Worm (Caenorhabditis elegans) whole organism, L4 larva: ENCODE data around the gene mlk-1.

ENCODE experiments used
- F44E2.7 ChIP-seq: fragments of 200-800 bp; sonication (Bioruptor generic); IDR thresholded peaks from 2 replicates; pipeline ENCODE4 v2.1.2; 2022; ENCODE audit warnings: missing genetic modification characterization, missing compliant biosample characterization
- F49E8.2 ChIP-seq: sonication (generic microtip); optimal IDR thresholded peaks from 2 replicates; lab custom pipeline; 2016; ENCODE audit warnings: missing compliant biosample characterization, mild to moderate bottlenecking, missing genetic modification characterization, borderline replicate concordance
- R02D3.7 ChIP-seq: fragments of 150-350 bp; sonication (generic microtip); optimal IDR thresholded peaks from 3 replicates; lab custom pipeline; 2014; ENCODE audit warnings: missing biosample characterization, missing genetic modification characterization
- T20F7.1 ChIP-seq: fragments of 200-800 bp; sonication (Bioruptor generic); optimal IDR thresholded peaks from 2 replicates; lab custom pipeline; 2018; ENCODE audit warnings: mild to moderate bottlenecking, missing genetic modification characterization, missing compliant biosample characterization
- Y105C5A.15 ChIP-seq: fragments of 200-800 bp; sonication (Bioruptor generic); IDR thresholded peaks from 2 replicates; pipeline ENCODE4 v1.3.6; 2022; ENCODE audit warnings: missing genetic modification characterization, missing compliant biosample characterization
- ZK337.2 ChIP-seq: fragments of 200-800 bp; sonication (Bioruptor generic); IDR thresholded peaks from 2 replicates; pipeline ENCODE4 v1.3.6; 2022; ENCODE audit warnings: missing genetic modification reagents, missing genetic modification characterization, missing compliant biosample characterization
- aha-1 ChIP-seq: fragments of 150-350 bp; peaks from one replicate; lab custom pipeline; 2014; ENCODE audit warnings: missing biosample characterization, missing genetic modification characterization
- ama-1 ChIP-seq: fragments of 150-350 bp; optimal IDR thresholded peaks from 2 replicates; lab custom pipeline; 2014; ENCODE audit warnings: inconsistent platforms, mixed read lengths
- ceh-62 ChIP-seq: sonication (generic microtip); optimal IDR thresholded peaks from 2 replicates; lab custom pipeline; 2017; ENCODE audit warnings: missing biosample characterization, missing genetic modification characterization
- ceh-82 ChIP-seq: sonication (generic microtip); optimal IDR thresholded peaks from 2 replicates; lab custom pipeline; 2017; ENCODE audit warnings: missing biosample characterization, missing genetic modification characterization
- ces-1 ChIP-seq: fragments of 150-350 bp; sonication (generic microtip); optimal IDR thresholded peaks from 4 replicates; lab custom pipeline; 2014; ENCODE audit warnings: missing biosample characterization, missing genetic modification reagents, missing genetic modification characterization
- ctbp-1 ChIP-seq: fragments of 200-800 bp; sonication (Bioruptor generic); IDR thresholded peaks from 2 replicates; pipeline ENCODE4 v1.3.6; 2022; ENCODE audit warnings: missing genetic modification reagents, missing genetic modification characterization, missing compliant biosample characterization
- daf-16 ChIP-seq, 3 experiments: sonication (generic microtip); optimal IDR thresholded peaks; 2 replicates each; lab custom pipeline; 2016 to 2017; ENCODE audit warnings: missing genetic modification characterization in 3 of 3, missing genetic modification reagents in 3 of 3, mild to moderate bottlenecking in 2 of 3, missing compliant biosample characterization in 2 of 3, missing biosample characterization in 1 of 3, moderate library complexity in 1 of 3
- daf-8 ChIP-seq: fragments of 200-800 bp; sonication (Bioruptor generic); IDR thresholded peaks from 2 replicates; pipeline ENCODE4 v1.3.6; 2022; ENCODE audit warnings: missing genetic modification characterization, missing compliant biosample characterization
- dmd-6 ChIP-seq: fragments of 200-800 bp; sonication (Bioruptor generic); IDR thresholded peaks from 2 replicates; pipeline ENCODE4 v1.3.6; 2022; ENCODE audit warnings: missing genetic modification reagents, missing genetic modification characterization, missing compliant biosample characterization
- dpl-1 ChIP-seq: fragments of 150-350 bp; optimal IDR thresholded peaks from 2 replicates; lab custom pipeline; 2014; ENCODE audit warnings: missing biosample characterization, missing genetic modification reagents, missing genetic modification characterization
- dve-1 ChIP-seq: sonication (generic microtip); optimal IDR thresholded peaks from 2 replicates; lab custom pipeline; 2017; ENCODE audit warnings: antibody characterized with exemption, mild to moderate bottlenecking, missing genetic modification characterization, missing compliant biosample characterization; ENCODE audit not compliant: insufficient read depth
- hif-1 ChIP-seq, 2 experiments: sonication (generic microtip); optimal IDR thresholded peaks; 2 replicates each; lab custom pipeline; 2016 to 2017; ENCODE audit warnings: missing compliant biosample characterization in 2 of 2, missing genetic modification characterization in 2 of 2, missing genetic modification reagents in 2 of 2, missing genotype in 2 of 2, mild to moderate bottlenecking in 1 of 2
- hlh-11 ChIP-seq: fragments of 200-800 bp; sonication (Bioruptor generic); optimal IDR thresholded peaks from 2 replicates; lab custom pipeline; 2018; ENCODE audit warnings: mild to moderate bottlenecking, missing genetic modification characterization, missing compliant biosample characterization
- hlh-30 ChIP-seq: sonication (generic microtip); optimal IDR thresholded peaks from 2 replicates; lab custom pipeline; 2017; ENCODE audit warnings: antibody characterized with exemption, mild to moderate bottlenecking, missing genetic modification characterization, missing compliant biosample characterization; ENCODE audit not compliant: insufficient read depth
- jun-1 ChIP-seq: fragments of 150-350 bp; optimal IDR thresholded peaks from 2 replicates; lab custom pipeline; 2014; ENCODE audit warnings: missing biosample characterization, missing genetic modification reagents, missing genetic modification characterization
- lin-1 ChIP-seq: fragments of 200-800 bp; sonication (Bioruptor generic); IDR thresholded peaks from 2 replicates; pipeline ENCODE4 v1.3.6; 2022; ENCODE audit warnings: missing genetic modification reagents, missing genetic modification characterization, missing compliant biosample characterization
- lin-13 ChIP-seq: fragments of 150-350 bp; optimal IDR thresholded peaks from 2 replicates; lab custom pipeline; 2014; ENCODE audit warnings: missing biosample characterization, missing genetic modification reagents, missing genetic modification characterization
- mdl-1 ChIP-seq, 2 experiments: fragments of 150-350 bp in 1 of 2; sonication (generic microtip) in 1 of 2; optimal IDR thresholded peaks; 2 replicates each; lab custom pipeline; 2014 to 2017; ENCODE audit warnings: missing biosample characterization in 2 of 2, missing genetic modification characterization in 2 of 2
- mdt-29 ChIP-seq: fragments of 200-800 bp; sonication (Bioruptor generic); IDR thresholded peaks from 2 replicates; pipeline ENCODE4 v1.3.6; 2022; ENCODE audit warnings: missing genetic modification reagents, missing genetic modification characterization, missing compliant biosample characterization
- mxl-3 ChIP-seq: fragments of 200-800 bp; sonication (Bioruptor generic); optimal IDR thresholded peaks from 2 replicates; lab custom pipeline; 2018; ENCODE audit warnings: mild to moderate bottlenecking, missing genetic modification characterization, missing compliant biosample characterization
- nhr-102 ChIP-seq: sonication (generic microtip); optimal IDR thresholded peaks from 2 replicates; lab custom pipeline; 2016; ENCODE audit warnings: mild to moderate bottlenecking, missing genetic modification characterization, moderate library complexity, missing compliant biosample characterization
- nhr-11 ChIP-seq: fragments of 150-350 bp; optimal IDR thresholded peaks from 2 replicates; lab custom pipeline; 2014; ENCODE audit warnings: missing biosample characterization, missing genetic modification characterization
- nhr-25 ChIP-seq: sonication (generic microtip); optimal IDR thresholded peaks from 2 replicates; lab custom pipeline; 2017; ENCODE audit warnings: missing genetic modification characterization, mild to moderate bottlenecking, missing compliant biosample characterization, antibody characterized with exemption, moderate library complexity, borderline replicate concordance; ENCODE audit not compliant: insufficient read depth
- nhr-28 ChIP-seq: fragments of 150-350 bp; optimal IDR thresholded peaks from 2 replicates; lab custom pipeline; 2014; ENCODE audit warnings: missing biosample characterization, missing genetic modification characterization
- nhr-48 ChIP-seq: sonication (generic microtip); optimal IDR thresholded peaks from 2 replicates; lab custom pipeline; 2016; ENCODE audit warnings: mild to moderate bottlenecking, missing genetic modification characterization, missing compliant biosample characterization
- snpc-1.2 ChIP-seq: fragments of 200-800 bp; sonication (Bioruptor generic); IDR thresholded peaks from 2 replicates; pipeline ENCODE4 v1.3.6; 2022; ENCODE audit warnings: missing genetic modification reagents, missing genetic modification characterization, missing compliant biosample characterization
- spr-1 ChIP-seq: sonication (generic microtip); optimal IDR thresholded peaks from 2 replicates; lab custom pipeline; 2016; ENCODE audit warnings: mild to moderate bottlenecking, missing genetic modification characterization, missing compliant biosample characterization
- tag-97 ChIP-seq: fragments of 200-800 bp; sonication (Bioruptor generic); IDR thresholded peaks from 2 replicates; pipeline ENCODE4 v1.3.6; 2022; ENCODE audit warnings: missing genetic modification characterization, missing compliant biosample characterization
- unc-62 ChIP-seq, 3 experiments: fragments of 150-350 bp in 1 of 3; sonication (generic microtip); optimal IDR thresholded peaks in 2 of 3; peaks in 1 of 3; 1 replicate in 1 of 3; 2 replicates in 2 of 3; lab custom pipeline; 2014 to 2017; ENCODE audit warnings: missing biosample characterization in 3 of 3, missing genetic modification characterization in 3 of 3, missing genetic modification reagents in 3 of 3, missing genotype in 1 of 3
- vab-7 ChIP-seq: fragments of 200-800 bp; sonication (Bioruptor generic); IDR thresholded peaks from 2 replicates; pipeline ENCODE4 v1.3.6; 2022; ENCODE audit warnings: missing genetic modification reagents, missing genetic modification characterization, missing compliant biosample characterization
- zag-1 ChIP-seq: fragments of 150-350 bp; optimal IDR thresholded peaks from 2 replicates; lab custom pipeline; 2014; ENCODE audit warnings: missing biosample characterization, missing genetic modification characterization
- zfp-2 ChIP-seq: sonication (generic microtip); optimal IDR thresholded peaks from 2 replicates; lab custom pipeline; 2016; ENCODE audit warnings: mild to moderate bottlenecking, missing genetic modification characterization, missing compliant biosample characterization
- zip-2 ChIP-seq: fragments of 150-350 bp; optimal IDR thresholded peaks from 2 replicates; lab custom pipeline; 2014; ENCODE audit warnings: missing biosample characterization, missing genetic modification characterization

The mlk-1 gene

DNA sequence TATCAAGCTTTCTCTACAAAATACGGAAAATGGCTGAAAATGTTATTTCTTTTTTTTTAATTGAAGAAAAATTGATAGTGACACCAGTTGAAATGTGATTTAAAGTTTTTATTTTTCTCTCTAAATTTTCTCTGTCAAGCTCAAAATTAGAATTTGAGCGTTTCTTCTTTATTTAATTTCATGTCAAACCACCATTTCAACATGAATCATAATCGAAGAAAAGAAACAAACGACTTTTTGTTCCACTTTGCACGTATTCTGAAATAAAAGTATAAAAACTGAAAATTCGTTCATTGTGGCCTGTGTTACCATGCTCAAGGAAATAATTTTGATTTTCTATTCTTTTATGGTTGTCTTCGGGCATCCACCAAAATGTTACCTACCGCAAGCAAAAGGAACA, 31.5 kb downstream of the mlk-1 start, which contains the start of gene K11D12.13:
Gene K11D12.13 (plus strand): TSS at position 301 of the 400 bp plus-strand sequence.
- TF ChIP-seq lin-13 = no peak
- TF ChIP-seq spr-1 (tag; lab: Kevin White, UChicago) = no peak
- peak in 1 of 2 experiments; percentile 6 for TF ChIP-seq hif-1 (tag; optimal IDR thresholded peaks at IDR 0.05; lab: Kevin White, UChicago)

DNA sequence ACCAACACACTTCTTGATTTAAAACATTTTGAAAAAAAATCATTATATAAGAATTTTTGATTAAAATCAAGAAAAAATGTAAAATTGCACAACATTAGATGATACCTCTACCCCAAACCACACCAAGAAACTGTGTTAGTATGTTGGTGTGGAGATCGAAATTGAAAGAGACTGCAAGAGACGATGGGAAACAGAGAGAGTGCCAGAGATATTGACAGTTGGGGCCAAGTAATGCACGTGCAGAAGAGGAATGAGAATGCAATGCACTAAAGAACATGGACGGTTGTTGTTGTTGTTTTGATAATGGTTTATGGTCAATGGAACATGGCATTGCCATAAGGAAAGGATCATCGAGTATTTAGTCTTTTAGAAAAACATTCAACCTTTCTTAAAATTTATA, 32.4 kb downstream of the mlk-1 start:
- peak; percentile 60 for TF ChIP-seq hlh-30 (tag; lab: Kevin White, UChicago)
- no peak for TF ChIP-seq jun-1 (tag; lab: Kevin White, UChicago)
- 0 out of 2 replicates have a peak, but pooled peaks have one; percentile 9 for TF ChIP-seq lin-1 (GFP tag; lab: Robert Waterston, UW)
- peak; percentile 14 for TF ChIP-seq nhr-48 (tag; lab: Kevin White, UChicago)
- peak; percentile 34 for TF ChIP-seq dve-1 (tag; lab: Kevin White, UChicago)
- no peak for TF ChIP-seq daf-16 (GFP tag; optimal IDR thresholded peaks at IDR 0.05; lab: Kevin White, UChicago)
- TF ChIP-seq daf-16 (tag; optimal IDR thresholded peaks at IDR 0.05; lab: Kevin White, UChicago) = peak; percentile 84
- TF ChIP-seq R02D3.7 (tag; lab: Kevin White, UChicago) = no peak
- no peak for TF ChIP-seq ceh-82
- TF ChIP-seq ctbp-1 (GFP tag; lab: Robert Waterston, UW) = no peak
- peak in 1 of 2 experiments; percentile 89 for TF ChIP-seq unc-62 (GFP tag; optimal IDR thresholded peaks at IDR 0.05 in 1 of 2; lab: Kevin White, UChicago)
- no peak for TF ChIP-seq unc-62 (tag; optimal IDR thresholded peaks at IDR 0.05; lab: Kevin White, UChicago)
- no peak for TF ChIP-seq ZK337.2 (GFP tag; lab: Robert Waterston, UW)
- TF ChIP-seq nhr-25 (tag; lab: Kevin White, UChicago) = no peak
- no peak for TF ChIP-seq ceh-62 (tag; lab: Kevin White, UChicago)
- TF ChIP-seq T20F7.1 (GFP tag; lab: Kevin White, UChicago) = peak; percentile 17
- TF ChIP-seq zag-1 (tag; lab: Kevin White, UChicago) = no peak
- TF ChIP-seq ama-1 = no peak
- TF ChIP-seq dpl-1 = no peak
- TF ChIP-seq nhr-28 = peak; percentile 21
- TF ChIP-seq mdt-29 (GFP tag; lab: Robert Waterston, UW) = no peak
- peak; percentile 78 to 86 for TF ChIP-seq mdl-1 (tag; optimal IDR thresholded peaks at IDR 0.05; lab: Kevin White, UChicago)
- no peak for TF ChIP-seq daf-8 (GFP tag; lab: Robert Waterston, UW)
- TF ChIP-seq hif-1 (tag; optimal IDR thresholded peaks at IDR 0.05; lab: Kevin White, UChicago) = peak in 1 of 2 experiments; percentile 43
- no peak for TF ChIP-seq snpc-1.2 (GFP tag; lab: Robert Waterston, UW)
- no peak for TF ChIP-seq F44E2.7 (GFP tag; lab: Robert Waterston, UW)
- no peak for TF ChIP-seq zfp-2 (tag; lab: Kevin White, UChicago)
- TF ChIP-seq zip-2 (tag; lab: Kevin White, UChicago) = peak; percentile 26
- TF ChIP-seq Y105C5A.15 (GFP tag; lab: Robert Waterston, UW) = no peak
- no peak for TF ChIP-seq tag-97 (GFP tag; lab: Robert Waterston, UW)
- TF ChIP-seq vab-7 = no peak
- peak; percentile 42 for TF ChIP-seq nhr-102
- TF ChIP-seq dmd-6 (GFP tag; lab: Robert Waterston, UW) = peak; percentile 56
- no peak for TF ChIP-seq lin-13
- peak; percentile 39 for TF ChIP-seq aha-1 (tag; lab: Kevin White, UChicago)
- TF ChIP-seq ces-1 = no peak
- peak; percentile 65 for TF ChIP-seq hlh-11 (tag; lab: Kevin White, UChicago)
- peak; percentile 45 for TF ChIP-seq nhr-11
- no peak for TF ChIP-seq F49E8.2 (tag; lab: Kevin White, UChicago)
- TF ChIP-seq mxl-3 (GFP tag; lab: Kevin White, UChicago) = peak; percentile 2
